Worm (Caenorhabditis elegans) whole organism, L4 larva: ENCODE data around the gene spk-1.

ENCODE experiments used
- D1046.2 ChIP-seq: fragments of 200-800 bp; sonication (Bioruptor generic); IDR thresholded peaks from 2 replicates; pipeline ENCODE4 v1.3.6; 2022; ENCODE audit warnings: missing genetic modification characterization, missing compliant biosample characterization
- F10B5.3 ChIP-seq: sonication (generic microtip); optimal IDR thresholded peaks from 2 replicates; lab custom pipeline; 2016; ENCODE audit warnings: mild to moderate bottlenecking, missing genetic modification characterization, missing compliant biosample characterization
- F26F4.8 ChIP-seq: fragments of 200-800 bp; sonication (Bioruptor generic); conservative IDR thresholded peaks from 2 replicates; pipeline ENCODE4 v1.3.6; 2022; ENCODE audit warnings: missing genetic modification characterization, missing compliant biosample characterization
- Y105C5A.15 ChIP-seq: fragments of 200-800 bp; sonication (Bioruptor generic); IDR thresholded peaks from 2 replicates; pipeline ENCODE4 v1.3.6; 2022; ENCODE audit warnings: missing genetic modification characterization, missing compliant biosample characterization
- Y48G9A.11 ChIP-seq: fragments of 200-800 bp; sonication (Bioruptor generic); IDR thresholded peaks from 2 replicates; pipeline ENCODE4 v1.3.6; 2022; ENCODE audit warnings: missing genetic modification reagents, missing genetic modification characterization, missing compliant biosample characterization
- ZK337.2 ChIP-seq: fragments of 200-800 bp; sonication (Bioruptor generic); IDR thresholded peaks from 2 replicates; pipeline ENCODE4 v1.3.6; 2022; ENCODE audit warnings: missing genetic modification reagents, missing genetic modification characterization, missing compliant biosample characterization
- ama-1 ChIP-seq: fragments of 150-350 bp; optimal IDR thresholded peaks from 2 replicates; lab custom pipeline; 2014; ENCODE audit warnings: inconsistent platforms, mixed read lengths
- arid-1 ChIP-seq: fragments of 200-800 bp; sonication (Bioruptor generic); conservative IDR thresholded peaks from 2 replicates; pipeline ENCODE4 v1.3.6; 2022; ENCODE audit warnings: missing genetic modification reagents, missing genetic modification characterization, missing compliant biosample characterization
- ceh-28 ChIP-seq: fragments of 150-350 bp; optimal IDR thresholded peaks from 2 replicates; lab custom pipeline; 2014; ENCODE audit warnings: missing biosample characterization, missing genetic modification reagents, missing genetic modification characterization
- cey-2 ChIP-seq: sonication (generic microtip); optimal IDR thresholded peaks from 3 replicates; lab custom pipeline; 2017; ENCODE audit warnings: missing genetic modification characterization, mild to moderate bottlenecking, missing compliant biosample characterization, antibody characterized with exemption, borderline replicate concordance; ENCODE audit not compliant: insufficient read depth
- dmd-9 ChIP-seq: fragments of 200-800 bp; sonication (Bioruptor generic); IDR thresholded peaks from 2 replicates; pipeline ENCODE4 v1.3.6; 2022; ENCODE audit warnings: missing genetic modification reagents, missing genetic modification characterization, missing compliant biosample characterization
- dpl-1 ChIP-seq: fragments of 150-350 bp; optimal IDR thresholded peaks from 2 replicates; lab custom pipeline; 2014; ENCODE audit warnings: missing biosample characterization, missing genetic modification reagents, missing genetic modification characterization
- duxl-1 ChIP-seq: sonication (generic microtip); optimal IDR thresholded peaks from 2 replicates; lab custom pipeline; 2016; ENCODE audit warnings: mild to moderate bottlenecking, missing genetic modification characterization, moderate library complexity, missing compliant biosample characterization; ENCODE audit not compliant: poor library complexity
- dve-1 ChIP-seq: sonication (generic microtip); optimal IDR thresholded peaks from 2 replicates; lab custom pipeline; 2017; ENCODE audit warnings: antibody characterized with exemption, mild to moderate bottlenecking, missing genetic modification characterization, missing compliant biosample characterization; ENCODE audit not compliant: insufficient read depth
- fos-1 ChIP-seq: fragments of 150-350 bp; optimal IDR thresholded peaks from 2 replicates; lab custom pipeline; 2014; ENCODE audit warnings: missing biosample characterization, missing genetic modification characterization
- hif-1 ChIP-seq, 2 experiments: sonication (generic microtip); optimal IDR thresholded peaks; 2 replicates each; lab custom pipeline; 2016 to 2017; ENCODE audit warnings: missing compliant biosample characterization in 2 of 2, missing genetic modification characterization in 2 of 2, missing genetic modification reagents in 2 of 2, missing genotype in 2 of 2, mild to moderate bottlenecking in 1 of 2
- hlh-11 ChIP-seq: fragments of 200-800 bp; sonication (Bioruptor generic); optimal IDR thresholded peaks from 2 replicates; lab custom pipeline; 2018; ENCODE audit warnings: mild to moderate bottlenecking, missing genetic modification characterization, missing compliant biosample characterization
- hlh-30 ChIP-seq: sonication (generic microtip); optimal IDR thresholded peaks from 2 replicates; lab custom pipeline; 2017; ENCODE audit warnings: antibody characterized with exemption, mild to moderate bottlenecking, missing genetic modification characterization, missing compliant biosample characterization; ENCODE audit not compliant: insufficient read depth
- hmg-1.1 ChIP-seq: fragments of 200-800 bp; sonication (Bioruptor generic); IDR thresholded peaks from 2 replicates; pipeline ENCODE4 v1.3.6; 2022; ENCODE audit warnings: missing genetic modification reagents, missing genetic modification characterization, missing compliant biosample characterization
- lin-13 ChIP-seq: fragments of 150-350 bp; optimal IDR thresholded peaks from 2 replicates; lab custom pipeline; 2014; ENCODE audit warnings: missing biosample characterization, missing genetic modification reagents, missing genetic modification characterization
- lin-38 ChIP-seq: fragments of 200-800 bp; sonication (Bioruptor generic); IDR thresholded peaks from 2 replicates; pipeline ENCODE4 v1.3.6; 2022; ENCODE audit warnings: missing genetic modification reagents, missing genetic modification characterization, missing compliant biosample characterization
- lsy-2 ChIP-seq, 2 experiments: fragments of 150-350 bp in 1 of 2; sonication (generic microtip) in 1 of 2; optimal IDR thresholded peaks; 2 replicates each; lab custom pipeline; 2014 to 2017; ENCODE audit warnings: missing biosample characterization in 2 of 2, missing genetic modification characterization in 2 of 2
- mdt-29 ChIP-seq: fragments of 200-800 bp; sonication (Bioruptor generic); IDR thresholded peaks from 2 replicates; pipeline ENCODE4 v1.3.6; 2022; ENCODE audit warnings: missing genetic modification reagents, missing genetic modification characterization, missing compliant biosample characterization
- mep-1 ChIP-seq: fragments of 150-350 bp; sonication (generic microtip); optimal IDR thresholded peaks from 3 replicates; lab custom pipeline; 2014; ENCODE audit warnings: missing biosample characterization, missing genetic modification characterization
- mes-2 ChIP-seq: sonication (generic microtip); optimal IDR thresholded peaks from 2 replicates; lab custom pipeline; 2016; ENCODE audit warnings: missing genotype, mild to moderate bottlenecking, missing genetic modification characterization, missing compliant biosample characterization; ENCODE audit not compliant: poor library complexity, severe bottlenecking
- mxl-3 ChIP-seq: fragments of 200-800 bp; sonication (Bioruptor generic); optimal IDR thresholded peaks from 2 replicates; lab custom pipeline; 2018; ENCODE audit warnings: mild to moderate bottlenecking, missing genetic modification characterization, missing compliant biosample characterization
- nhr-10 ChIP-seq: fragments of 150-350 bp; optimal IDR thresholded peaks from 2 replicates; lab custom pipeline; 2014; ENCODE audit warnings: missing biosample characterization, missing genetic modification characterization
- nhr-102 ChIP-seq: sonication (generic microtip); optimal IDR thresholded peaks from 2 replicates; lab custom pipeline; 2016; ENCODE audit warnings: mild to moderate bottlenecking, missing genetic modification characterization, moderate library complexity, missing compliant biosample characterization
- nhr-237 ChIP-seq: sonication (generic microtip); optimal IDR thresholded peaks from 2 replicates; lab custom pipeline; 2017; ENCODE audit warnings: missing biosample characterization, missing genetic modification characterization
- nhr-28 ChIP-seq: fragments of 150-350 bp; optimal IDR thresholded peaks from 2 replicates; lab custom pipeline; 2014; ENCODE audit warnings: missing biosample characterization, missing genetic modification characterization
- nhr-48 ChIP-seq: sonication (generic microtip); optimal IDR thresholded peaks from 2 replicates; lab custom pipeline; 2016; ENCODE audit warnings: mild to moderate bottlenecking, missing genetic modification characterization, missing compliant biosample characterization
- nhr-6 ChIP-seq: fragments of 150-350 bp; optimal IDR thresholded peaks from 2 replicates; lab custom pipeline; 2014; ENCODE audit warnings: missing biosample characterization, missing genetic modification characterization
- nhr-76 ChIP-seq: fragments of 150-350 bp; optimal IDR thresholded peaks from 2 replicates; lab custom pipeline; 2014; ENCODE audit warnings: missing biosample characterization, missing genetic modification characterization
- php-3 ChIP-seq: fragments of 200-800 bp; sonication (Bioruptor generic); IDR thresholded peaks from 2 replicates; pipeline ENCODE4 v1.3.6; 2022; ENCODE audit warnings: missing genetic modification reagents, missing genetic modification characterization, missing compliant biosample characterization
- pqm-1 ChIP-seq: sonication (generic microtip); optimal IDR thresholded peaks from 2 replicates; lab custom pipeline; 2017; ENCODE audit warnings: missing biosample characterization, missing genetic modification characterization
- rbr-2 ChIP-seq: sonication (generic microtip); optimal IDR thresholded peaks from 2 replicates; lab custom pipeline; 2016; ENCODE audit warnings: missing genotype, missing genetic modification characterization, missing compliant biosample characterization
- sdz-12 ChIP-seq: fragments of 200-800 bp; sonication (Bioruptor generic); optimal IDR thresholded peaks from 2 replicates; lab custom pipeline; 2018; ENCODE audit warnings: mild to moderate bottlenecking, missing genetic modification characterization, missing compliant biosample characterization
- set-16 ChIP-seq: fragments of 200-800 bp; sonication (Bioruptor generic); IDR thresholded peaks from 2 replicates; pipeline ENCODE4 v1.3.6; 2022; ENCODE audit warnings: missing genetic modification reagents, missing genetic modification characterization, missing compliant biosample characterization
- skn-1 ChIP-seq: fragments of 150-350 bp; optimal IDR thresholded peaks from 2 replicates; lab custom pipeline; 2014; ENCODE audit warnings: missing biosample characterization, missing genetic modification characterization
- tag-97 ChIP-seq: fragments of 200-800 bp; sonication (Bioruptor generic); IDR thresholded peaks from 2 replicates; pipeline ENCODE4 v1.3.6; 2022; ENCODE audit warnings: missing genetic modification characterization, missing compliant biosample characterization
- unc-39 ChIP-seq: sonication (generic microtip); optimal IDR thresholded peaks from 2 replicates; lab custom pipeline; 2017; ENCODE audit warnings: missing biosample characterization, missing genetic modification characterization
- unc-62 ChIP-seq, 3 experiments: fragments of 150-350 bp in 1 of 3; sonication (generic microtip); optimal IDR thresholded peaks in 2 of 3; peaks in 1 of 3; 1 replicate in 1 of 3; 2 replicates in 2 of 3; lab custom pipeline; 2014 to 2017; ENCODE audit warnings: missing biosample characterization in 3 of 3, missing genetic modification characterization in 3 of 3, missing genetic modification reagents in 3 of 3, missing genotype in 1 of 3
- vab-7 ChIP-seq: fragments of 200-800 bp; sonication (Bioruptor generic); IDR thresholded peaks from 2 replicates; pipeline ENCODE4 v1.3.6; 2022; ENCODE audit warnings: missing genetic modification reagents, missing genetic modification characterization, missing compliant biosample characterization
- zag-1 ChIP-seq: fragments of 150-350 bp; optimal IDR thresholded peaks from 2 replicates; lab custom pipeline; 2014; ENCODE audit warnings: missing biosample characterization, missing genetic modification characterization
- zfp-3 ChIP-seq: fragments of 200-800 bp; sonication (Bioruptor generic); conservative IDR thresholded peaks from 2 replicates; pipeline ENCODE4 v1.3.6; 2022; ENCODE audit warnings: missing genetic modification reagents, missing genetic modification characterization, missing compliant biosample characterization
- zip-2 ChIP-seq: fragments of 150-350 bp; optimal IDR thresholded peaks from 2 replicates; lab custom pipeline; 2014; ENCODE audit warnings: missing biosample characterization, missing genetic modification characterization

The spk-1 gene

ce11 chrIII:9465424-9465823, 9.0 kb downstream of the spk-1 start, which contains the start of gene B0464.9 (continued):
- no peak for TF ChIP-seq vab-7
- no peak for TF ChIP-seq zag-1
- no peak for TF ChIP-seq skn-1
- no peak for TF ChIP-seq arid-1 (GFP tag; lab: Robert Waterston, UW)
- no peak for TF ChIP-seq D1046.2 (GFP tag; lab: Robert Waterston, UW)
- no peak for TF ChIP-seq Y105C5A.15 (GFP tag; lab: Robert Waterston, UW)
- no peak for TF ChIP-seq nhr-10
- peak; percentile 13 for TF ChIP-seq rbr-2 (tag; lab: Kevin White, UChicago)
- no peak for TF ChIP-seq set-16 (GFP tag; lab: Robert Waterston, UW)
- no peak for TF ChIP-seq mxl-3 (GFP tag; lab: Kevin White, UChicago)
- no peak for TF ChIP-seq zip-2
- TF ChIP-seq php-3, result no peak

- TF ChIP-seq nhr-237 (tag; lab: Kevin White, UChicago) (no peak), unc-62 (GFP tag; optimal IDR thresholded peaks at IDR 0.05 in 1 of 2; lab: Kevin White, UChicago) (peak in 1 of 2 experiments; percentile 65), unc-62 (tag; optimal IDR thresholded peaks at IDR 0.05; lab: Kevin White, UChicago) (no peak)
Observed at ce11 chrIII:9465865-9466264, 9.5 kb downstream of the spk-1 start, which contains the start of gene B0464.6. Gene B0464.6 (minus strand): TSS chrIII:9465965.

ce11 chrIII:9467095-9467494, 10.7 kb downstream of the spk-1 start, which contains the start of gene baf-1:
Gene baf-1 (plus strand): TSS chrIII:9467464.
- TF ChIP-seq nhr-48 (tag; lab: Kevin White, UChicago) (no peak), nhr-28 (tag; lab: Kevin White, UChicago) (peak; percentile 34), mep-1 (tag; lab: Kevin White, UChicago) (peak; percentile 70), dmd-9 (no peak), duxl-1 (tag; lab: Kevin White, UChicago) (peak; percentile 72), nhr-76 (tag; lab: Kevin White, UChicago) (no peak), cey-2 (tag; lab: Kevin White, UChicago) (no peak), tag-97 (GFP tag; lab: Robert Waterston, UW) (no peak), F26F4.8 (GFP tag; lab: Robert Waterston, UW) (no peak), dpl-1 (peak; percentile 70), lin-13 (GFP tag; lab: Kevin White, UChicago) (peak; percentile 23), hmg-1.1 (0 out of 2 replicates have a peak, but pooled peaks have one; percentile 26), hif-1 (tag; optimal IDR thresholded peaks at IDR 0.05; lab: Kevin White, UChicago) (peak in 1 of 2 experiments; percentile 31), fos-1 (tag; lab: Kevin White, UChicago) (no peak), unc-39 (tag; lab: Kevin White, UChicago) (no peak), Y48G9A.11 (GFP tag; lab: Robert Waterston, UW) (no peak), sdz-12 (GFP tag; lab: Kevin White, UChicago) (no peak), nhr-102 (tag; lab: Kevin White, UChicago) (peak; percentile 44), mdt-29 (GFP tag; lab: Robert Waterston, UW) (no peak), ama-1 (lab: Kevin White, UChicago) (no peak), zfp-3 (GFP tag; lab: Robert Waterston, UW) (peak; percentile 31; the same call in 1 of the 2 replicates), zip-2 (no peak), lsy-2 (tag; optimal IDR thresholded peaks at IDR 0.05; lab: Kevin White, UChicago) (peak in 1 of 2 experiments; percentile 78), hlh-11 (tag; lab: Kevin White, UChicago) (peak; percentile 32), mxl-3 (GFP tag; lab: Kevin White, UChicago) (no peak), arid-1 (GFP tag; lab: Robert Waterston, UW) (peak; percentile 55; the same call in 1 of the 2 replicates), mes-2 (tag; lab: Kevin White, UChicago) (peak; percentile 87), hlh-30 (tag; lab: Kevin White, UChicago) (peak; percentile 32), nhr-6 (tag; lab: Kevin White, UChicago) (peak; percentile 59), lin-38 (GFP tag; lab: Robert Waterston, UW) (peak; percentile 98), pqm-1 (tag; lab: Kevin White, UChicago) (peak; percentile 49), unc-62 (GFP tag; optimal IDR thresholded peaks at IDR 0.05 in 1 of 2; lab: Kevin White, UChicago) (no peak), unc-62 (tag; optimal IDR thresholded peaks at IDR 0.05; lab: Kevin White, UChicago) (no peak), ceh-28 (tag; lab: Kevin White, UChicago) (peak; percentile 11), F10B5.3 (no peak), ZK337.2 (GFP tag; lab: Robert Waterston, UW) (no peak), dve-1 (tag; lab: Kevin White, UChicago) (peak; percentile 73)
